Worm (Caenorhabditis elegans): Measurements from ENCODE around the gene lgc-37.

Gene lgc-37

DNA sequence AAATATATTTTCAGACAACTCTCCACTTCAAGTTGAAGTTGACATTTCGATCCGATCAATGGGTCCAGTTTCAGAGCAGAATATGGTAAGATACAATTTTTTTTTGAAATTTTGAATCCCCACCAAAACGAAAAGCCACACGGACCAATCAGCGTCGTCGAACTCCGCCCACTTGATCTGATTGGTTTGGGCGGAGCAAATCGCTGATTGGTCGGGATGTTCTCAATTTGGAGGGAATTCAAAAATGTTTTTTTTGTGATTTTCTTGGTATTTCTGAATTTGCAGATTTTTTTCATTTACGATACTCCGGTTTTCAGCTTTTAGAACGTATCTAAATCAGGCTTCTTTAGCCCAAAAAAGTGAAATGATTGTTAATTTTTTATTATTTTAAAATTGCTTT lies 473 bp downstream of the lgc-37 start:
- TF ChIP-seq snpc-4 (tag; optimal IDR thresholded peaks at IDR 0.05) = no peak
- no peak for TF ChIP-seq ama-1 (optimal IDR thresholded peaks at IDR 0.05)
- TF ChIP-seq unc-39 (tag; optimal IDR thresholded peaks at IDR 0.05) = no peak
- TF ChIP-seq nhr-21 (tag; optimal IDR thresholded peaks at IDR 0.05) = no peak

DNA sequence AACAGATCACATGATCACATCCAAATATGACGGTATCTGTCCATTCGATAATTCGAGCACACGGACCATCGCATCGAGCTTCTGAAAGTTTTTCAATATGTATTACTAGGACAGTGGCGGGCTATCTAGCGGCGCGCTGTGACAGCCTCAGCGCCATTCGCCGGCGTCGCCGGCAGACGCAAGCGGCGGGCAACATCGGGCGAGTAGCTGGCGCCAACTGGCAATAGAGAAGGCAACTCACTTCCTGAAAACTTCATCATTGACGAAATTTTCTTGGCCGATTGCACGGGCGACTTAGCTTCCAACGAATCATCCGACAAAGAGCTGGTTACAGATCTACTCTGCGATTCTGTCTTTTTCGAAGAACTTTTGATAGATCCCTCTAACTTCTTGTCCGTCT lies 3.3 kb downstream of the lgc-37 start:
- TF ChIP-seq dmd-4 (tag; optimal IDR thresholded peaks at IDR 0.05) = no peak
- TF ChIP-seq lsy-2 (tag; optimal IDR thresholded peaks at IDR 0.05) = no peak
- no peak for TF ChIP-seq nhr-11 (tag; optimal IDR thresholded peaks at IDR 0.05)
- no peak for TF ChIP-seq ZK546.5 (tag; optimal IDR thresholded peaks at IDR 0.05)
- no peak for TF ChIP-seq snpc-4 (tag; optimal IDR thresholded peaks at IDR 0.05)
- TF ChIP-seq alr-1 (tag; optimal IDR thresholded peaks at IDR 0.05) = no peak
- TF ChIP-seq peb-1 (tag; optimal IDR thresholded peaks at IDR 0.05) = no peak
- no peak for TF ChIP-seq sem-4 (tag; optimal IDR thresholded peaks at IDR 0.05)
- no peak for TF ChIP-seq nhr-12 (tag; optimal IDR thresholded peaks at IDR 0.05)
- no peak for TF ChIP-seq aly-2 (tag; optimal IDR thresholded peaks at IDR 0.05)
- no peak for TF ChIP-seq Y55F3AM.14 (GFP tag; optimal IDR thresholded peaks at IDR 0.05)

DNA sequence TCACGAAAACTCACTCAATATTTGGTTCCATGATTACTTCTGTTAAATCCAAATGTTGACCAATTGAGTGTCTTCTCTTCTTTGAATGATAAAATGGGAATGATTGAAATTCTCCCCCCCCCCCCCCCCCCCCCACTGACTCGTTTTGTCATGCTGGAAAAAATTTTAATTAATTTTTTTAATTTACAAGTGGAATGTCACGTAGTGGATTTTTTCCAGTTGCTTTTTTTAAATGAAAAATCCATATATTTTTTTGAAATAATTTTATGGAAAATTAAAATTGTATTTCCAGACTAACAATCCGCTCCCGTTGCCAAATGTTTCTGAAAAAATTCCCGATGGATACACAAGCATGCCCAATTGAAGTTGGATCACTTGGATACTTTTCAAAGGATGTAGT lies 4.5 kb downstream of the lgc-37 start, which contains the start of gene BE10.1:
TSS of gene BE10.1 (minus strand) at position 101 of the 400 bp plus-strand sequence.
- TF ChIP-seq snpc-4 (tag; optimal IDR thresholded peaks at IDR 0.05) (no peak), peb-1 (tag; optimal IDR thresholded peaks at IDR 0.05) (no peak), sma-9 (GFP tag; optimal IDR thresholded peaks at IDR 0.05) (no peak), sma-9 (tag; optimal IDR thresholded peaks at IDR 0.05) (no peak), zag-1 (tag; optimal IDR thresholded peaks at IDR 0.05) (no peak), F13H6.1 (tag; optimal IDR thresholded peaks at IDR 0.05) (no peak), R02D3.7 (tag; optimal IDR thresholded peaks at IDR 0.05) (no peak), gmeb-1 (tag; optimal IDR thresholded peaks at IDR 0.05) (no peak), lin-39 (tag; optimal IDR thresholded peaks at IDR 0.05) (no peak), nhr-21 (tag; optimal IDR thresholded peaks at IDR 0.05) (no peak), mbf-1 (tag; optimal IDR thresholded peaks at IDR 0.05) (no peak), elt-1 (tag; optimal IDR thresholded peaks at IDR 0.05) (no peak)

DNA sequence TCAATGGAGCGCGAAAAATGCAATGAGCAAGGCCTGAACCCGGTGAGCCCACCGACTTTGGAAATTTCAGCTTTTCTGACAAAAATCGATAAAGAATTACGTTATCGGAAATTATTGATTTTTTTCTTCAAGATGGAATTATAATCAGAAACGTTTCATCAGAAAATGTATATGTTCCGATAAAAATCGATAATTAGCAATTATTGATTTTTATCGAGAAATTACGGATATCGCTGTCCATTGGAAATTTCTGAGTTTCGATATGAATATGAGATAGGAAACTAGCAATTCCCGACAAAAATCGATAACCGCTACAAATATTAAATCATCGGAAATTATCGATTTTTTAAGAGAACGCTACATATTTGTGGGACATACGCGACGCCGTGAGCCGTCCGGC lies 9.2 kb downstream of the lgc-37 start:
- TF ChIP-seq alr-1 (tag; optimal IDR thresholded peaks at IDR 0.05) = no peak
- TF ChIP-seq fos-1 (tag; optimal IDR thresholded peaks at IDR 0.05) = no peak

DNA sequence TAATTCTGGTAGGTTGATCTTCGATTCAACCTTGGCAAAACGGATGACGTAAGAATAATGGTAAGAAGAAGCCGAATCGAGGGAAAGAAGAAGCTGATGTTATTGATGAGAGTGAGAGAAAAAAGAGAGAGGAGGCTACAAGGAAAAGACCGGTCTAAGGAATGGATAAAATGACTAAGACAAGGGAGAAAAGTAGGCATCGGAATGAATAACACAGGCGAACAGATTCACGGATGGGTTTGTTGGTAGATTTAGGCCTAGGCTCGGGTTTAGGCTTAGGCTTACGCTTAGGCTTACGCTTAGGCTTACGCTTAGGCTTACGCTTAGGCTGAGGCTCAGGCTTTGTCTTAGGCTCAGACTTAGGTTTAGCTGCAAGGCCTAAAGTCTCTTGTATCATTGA lies 13.5 kb downstream of the lgc-37 start, which contains the start of gene agmo-1:
TSS of gene agmo-1 (minus strand) at position 101 of the 400 bp plus-strand sequence.
- no peak for TF ChIP-seq sma-9 (GFP tag; optimal IDR thresholded peaks at IDR 0.05)
- TF ChIP-seq sma-9 (tag; optimal IDR thresholded peaks at IDR 0.05) = no peak
- TF ChIP-seq ceh-82 (tag; optimal IDR thresholded peaks at IDR 0.05) = no peak
- TF ChIP-seq unc-55 (GFP tag; optimal IDR thresholded peaks at IDR 0.05) = no peak
- TF ChIP-seq mbf-1 (tag; optimal IDR thresholded peaks at IDR 0.05) = no peak
- TF ChIP-seq blmp-1 (tag; optimal IDR thresholded peaks at IDR 0.05; ENCODE audit: insufficient read depth) = no peak

DNA sequence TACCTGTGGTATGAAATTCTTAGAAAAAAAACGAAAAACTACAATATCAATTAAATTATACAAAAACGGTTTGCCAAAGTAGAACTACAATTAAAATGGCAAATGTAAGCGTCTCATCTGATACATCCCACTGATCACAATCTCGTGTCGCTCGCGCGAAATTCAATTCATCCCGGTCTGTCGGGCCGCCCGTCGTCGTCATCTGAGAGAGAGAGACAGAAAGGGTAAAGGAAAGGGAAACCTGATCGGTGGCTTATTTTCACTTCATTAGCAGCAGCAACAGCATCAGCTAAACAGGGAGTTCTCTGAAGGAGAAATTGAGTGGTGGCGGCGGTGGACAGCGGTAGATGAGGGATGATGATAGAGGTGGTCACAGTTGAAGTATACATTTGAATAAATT lies 15.6 kb downstream of the lgc-37 start:
- TF ChIP-seq blmp-1 (tag; optimal IDR thresholded peaks at IDR 0.05; ENCODE audit: insufficient read depth) (peak; percentile 93), ceh-16 (tag; optimal IDR thresholded peaks at IDR 0.05) (peak; percentile 58), sem-4 (tag; optimal IDR thresholded peaks at IDR 0.05) (peak; percentile 56), F13H6.1 (tag; optimal IDR thresholded peaks at IDR 0.05) (no peak), skn-1 (tag; optimal IDR thresholded peaks at IDR 0.05) (no peak), nhr-25 (tag; optimal IDR thresholded peaks at IDR 0.05) (peak; percentile 18), fos-1 (tag; optimal IDR thresholded peaks at IDR 0.05) (peak; percentile 47), elt-3 (tag; optimal IDR thresholded peaks at IDR 0.05) (no peak)

DNA sequence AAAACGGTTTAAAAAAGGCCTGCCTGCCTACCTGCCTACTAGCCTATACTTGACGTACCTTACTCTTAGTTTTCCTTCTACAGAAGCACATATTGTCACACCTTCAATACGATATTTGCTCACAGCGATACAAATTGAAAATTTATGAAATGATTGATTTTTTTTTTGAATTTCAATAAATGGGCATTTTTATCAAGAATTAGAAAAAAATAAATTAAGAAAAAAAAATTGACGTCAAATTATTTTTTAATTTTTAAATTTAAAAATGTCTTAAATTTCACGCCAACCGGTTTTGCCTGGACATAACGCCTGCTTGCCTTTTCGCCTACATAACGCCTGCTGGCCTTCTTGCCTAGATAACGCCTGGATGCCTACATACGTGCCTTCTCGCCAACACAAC lies 21.8 kb downstream of the lgc-37 start, which contains the start of gene BE10.5:
TSS of gene BE10.5 (minus strand) at position 101 of the 400 bp plus-strand sequence.
- TF ChIP-seq blmp-1 (tag; optimal IDR thresholded peaks at IDR 0.05; ENCODE audit: insufficient read depth) (no peak), Y55F3AM.14 (GFP tag; optimal IDR thresholded peaks at IDR 0.05) (no peak), unc-62 (GFP tag; optimal IDR thresholded peaks at IDR 0.05) (no peak), sma-9 (GFP tag; optimal IDR thresholded peaks at IDR 0.05) (no peak), sma-9 (tag; optimal IDR thresholded peaks at IDR 0.05) (no peak), ceh-82 (tag; optimal IDR thresholded peaks at IDR 0.05) (no peak), skn-1 (tag; optimal IDR thresholded peaks at IDR 0.05) (no peak), nhr-129 (tag; optimal IDR thresholded peaks at IDR 0.05) (no peak), egl-27 (tag; optimal IDR thresholded peaks at IDR 0.05) (no peak), R02D3.7 (tag; optimal IDR thresholded peaks at IDR 0.05) (no peak), nhr-25 (tag; optimal IDR thresholded peaks at IDR 0.05) (no peak), crh-2 (tag; optimal IDR thresholded peaks at IDR 0.05) (no peak)
